Fruit fly (Drosophila melanogaster) S2 (cell line): ENCODE measurements around the gene Tusp.

Experiments used
- CG8478 ChIP-seq: fragments of >200 bp; optimal IDR thresholded peaks from 2 replicates; lab custom pipeline; 2018
- CTCF ChIP-seq, 2 experiments: fragments of >200 bp; optimal IDR thresholded peaks; 2 replicates each; lab custom pipeline; 2018

DNA sequence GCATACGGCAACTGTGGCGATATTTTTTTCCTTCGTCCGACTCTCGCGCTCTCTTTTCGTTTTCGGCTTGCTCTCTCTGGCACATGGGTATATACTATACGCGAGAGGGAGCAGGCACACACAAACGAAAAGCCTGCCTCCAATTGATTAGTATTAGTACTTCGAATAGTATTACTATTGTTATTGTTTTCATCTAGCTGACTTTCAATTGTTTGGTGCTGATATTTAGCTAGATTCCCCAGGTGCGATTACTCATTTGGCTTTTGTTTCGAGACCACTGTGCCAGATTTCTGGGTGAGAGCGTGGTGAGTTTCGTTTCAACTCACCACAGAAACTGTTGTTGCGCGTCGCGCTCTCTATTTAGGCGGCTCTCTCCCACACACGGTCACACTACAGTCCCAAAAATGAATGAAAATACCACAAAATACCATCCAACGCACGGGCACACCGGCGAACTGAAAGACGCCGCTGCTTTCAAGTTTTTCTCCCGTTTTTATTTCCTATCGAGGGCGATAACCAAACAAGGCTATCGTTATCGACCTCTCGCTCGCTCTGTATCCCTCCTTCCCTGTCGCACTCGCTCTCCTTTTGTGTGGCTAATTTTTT is 26.3 kb upstream of the Tusp start:
- TF ChIP-seq CG8478 (lab: Kevin White, UChicago), result no peak
- TF ChIP-seq CTCF (optimal IDR thresholded peaks at IDR 0.05; lab: Kevin White, UChicago), result peak; percentile 45 to 62
